Worm (Caenorhabditis elegans) whole organism, mixed stage, embryonic: ENCODE measurements around the gene acp-2.

Experiments
- M03D4.4 ChIP-seq: sonication (generic microtip); optimal IDR thresholded peaks from 2 replicates; lab custom pipeline; 2017; ENCODE audit warnings: mild to moderate bottlenecking, missing genetic modification characterization, missing compliant biosample characterization
- bed-3 ChIP-seq: fragments of 200-800 bp; sonication (Bioruptor generic); optimal IDR thresholded peaks from 3 replicates; lab custom pipeline; 2018; ENCODE audit warnings: mild to moderate bottlenecking, missing genetic modification characterization, moderate library complexity, missing compliant biosample characterization
- blmp-1 ChIP-seq: fragments of 150-350 bp; optimal IDR thresholded peaks from 2 replicates; lab custom pipeline; 2014; ENCODE audit warnings: missing biosample characterization, missing genetic modification characterization
- ceh-39 ChIP-seq: fragments of 150-350 bp; optimal IDR thresholded peaks from 2 replicates; lab custom pipeline; 2014; ENCODE audit warnings: missing biosample characterization, missing genetic modification characterization
- ceh-43 ChIP-seq: fragments of 200-800 bp; sonication (Bioruptor generic); optimal IDR thresholded peaks from 2 replicates; lab custom pipeline; 2018; ENCODE audit warnings: mild to moderate bottlenecking, missing genetic modification characterization, moderate library complexity, missing compliant biosample characterization
- ceh-83 ChIP-seq: fragments of 200-800 bp; sonication (Bioruptor generic); optimal IDR thresholded peaks from 2 replicates; lab custom pipeline; 2018; ENCODE audit warnings: mild to moderate bottlenecking, missing genetic modification characterization, missing compliant biosample characterization
- ces-1 ChIP-seq: fragments of 150-350 bp; optimal IDR thresholded peaks from 2 replicates; lab custom pipeline; 2014; ENCODE audit warnings: missing biosample characterization, missing genetic modification reagents, missing genetic modification characterization
- cnd-1 ChIP-seq: fragments of 200-800 bp; sonication (Bioruptor generic); optimal IDR thresholded peaks from 2 replicates; lab custom pipeline; 2018; ENCODE audit warnings: mild to moderate bottlenecking, missing genetic modification characterization, missing compliant biosample characterization
- drap-1 ChIP-seq: fragments of 200-800 bp; sonication (Bioruptor generic); optimal IDR thresholded peaks from 3 replicates; lab custom pipeline; 2018; ENCODE audit warnings: mild to moderate bottlenecking, missing genetic modification characterization, missing compliant biosample characterization
- elt-1 ChIP-seq: sonication (generic microtip); optimal IDR thresholded peaks from 2 replicates; lab custom pipeline; 2017; ENCODE audit warnings: missing genetic modification characterization, mild to moderate bottlenecking, missing compliant biosample characterization, antibody characterized with exemption, moderate library complexity, borderline replicate concordance; ENCODE audit not compliant: insufficient read depth
- elt-3 ChIP-seq: fragments of 150-350 bp; optimal IDR thresholded peaks from 2 replicates; lab custom pipeline; 2014; ENCODE audit warnings: missing biosample characterization, missing genetic modification characterization
- flh-1 ChIP-seq: fragments of 200-800 bp; sonication (Bioruptor generic); optimal IDR thresholded peaks from 2 replicates; lab custom pipeline; 2018; ENCODE audit warnings: mild to moderate bottlenecking, missing genetic modification characterization, moderate library complexity, missing compliant biosample characterization
- ham-2 ChIP-seq: fragments of 200-800 bp; sonication (Bioruptor generic); optimal IDR thresholded peaks from 2 replicates; lab custom pipeline; 2018; ENCODE audit warnings: mild to moderate bottlenecking, missing genetic modification characterization, missing compliant biosample characterization
- hlh-1 ChIP-seq: fragments of 150-350 bp; optimal IDR thresholded peaks from 2 replicates; lab custom pipeline; 2014; ENCODE audit warnings: missing biosample characterization, missing genetic modification reagents, missing genetic modification characterization
- lin-13 ChIP-seq: fragments of 150-350 bp; optimal IDR thresholded peaks from 2 replicates; lab custom pipeline; 2014; ENCODE audit warnings: missing biosample characterization, missing genetic modification characterization
- lin-32 ChIP-seq: fragments of 200-800 bp; sonication (Bioruptor generic); optimal IDR thresholded peaks from 2 replicates; lab custom pipeline; 2018; ENCODE audit warnings: mild to moderate bottlenecking, missing genetic modification characterization, missing compliant biosample characterization
- lsy-2 ChIP-seq: fragments of 150-350 bp; optimal IDR thresholded peaks from 2 replicates; lab custom pipeline; 2014; ENCODE audit warnings: missing biosample characterization, missing genetic modification characterization
- mab-5 ChIP-seq: fragments of 150-350 bp; optimal IDR thresholded peaks from 2 replicates; lab custom pipeline; 2014; ENCODE audit warnings: missing biosample characterization, missing genetic modification characterization
- mep-1 ChIP-seq: fragments of 150-350 bp; optimal IDR thresholded peaks from 2 replicates; lab custom pipeline; 2017; ENCODE audit warnings: missing biosample characterization, missing genetic modification reagents, missing genetic modification characterization, inconsistent platforms
- mls-2 ChIP-seq: sonication (generic microtip); optimal IDR thresholded peaks from 2 replicates; lab custom pipeline; 2016; ENCODE audit warnings: mild to moderate bottlenecking, missing genetic modification characterization, moderate library complexity, missing compliant biosample characterization
- nhr-12 ChIP-seq: fragments of 150-350 bp; optimal IDR thresholded peaks from 2 replicates; lab custom pipeline; 2014; ENCODE audit warnings: missing biosample characterization, missing genetic modification characterization
- nhr-2 ChIP-seq: fragments of 150-350 bp; optimal IDR thresholded peaks from 2 replicates; lab custom pipeline; 2014; ENCODE audit warnings: missing biosample characterization, missing genetic modification characterization
- nhr-237 ChIP-seq: fragments of 150-350 bp; optimal IDR thresholded peaks from 2 replicates; lab custom pipeline; 2014; ENCODE audit warnings: missing biosample characterization, missing genetic modification characterization
- nhr-28 ChIP-seq: fragments of 150-350 bp; optimal IDR thresholded peaks from 2 replicates; lab custom pipeline; 2014; ENCODE audit warnings: missing biosample characterization, missing genetic modification characterization
- nhr-76 ChIP-seq: sonication (generic microtip); optimal IDR thresholded peaks from 2 replicates; lab custom pipeline; 2017; ENCODE audit warnings: missing biosample characterization, missing genetic modification characterization
- pha-4 ChIP-seq: fragments of 150-350 bp; optimal IDR thresholded peaks from 2 replicates; lab custom pipeline; 2018; ENCODE audit warnings: missing biosample characterization, missing genetic modification reagents, missing genetic modification characterization
- sem-2 ChIP-seq: fragments of 200-800 bp; sonication (Bioruptor generic); optimal IDR thresholded peaks from 2 replicates; lab custom pipeline; 2018; ENCODE audit warnings: mild to moderate bottlenecking, missing genetic modification characterization, missing compliant biosample characterization
- snpc-4 ChIP-seq: fragments of 150-350 bp; optimal IDR thresholded peaks from 2 replicates; lab custom pipeline; 2014; ENCODE audit warnings: missing biosample characterization, missing genetic modification characterization
- sptf-1 ChIP-seq: sonication (generic microtip); optimal IDR thresholded peaks from 2 replicates; lab custom pipeline; 2017; ENCODE audit warnings: mild to moderate bottlenecking, missing genetic modification characterization, moderate library complexity, missing compliant biosample characterization
- tbx-8 ChIP-seq: fragments of 200-800 bp; sonication (Bioruptor generic); optimal IDR thresholded peaks from 2 replicates; lab custom pipeline; 2018; ENCODE audit warnings: mild to moderate bottlenecking, missing genetic modification characterization, moderate library complexity, missing compliant biosample characterization
- unc-120 ChIP-seq: sonication (generic microtip); optimal IDR thresholded peaks from 2 replicates; lab custom pipeline; 2017; ENCODE audit warnings: missing genetic modification characterization, missing compliant biosample characterization; ENCODE audit not compliant: poor library complexity, severe bottlenecking
- unc-39 ChIP-seq: fragments of 150-350 bp; optimal IDR thresholded peaks from 2 replicates; lab custom pipeline; 2014; ENCODE audit warnings: missing biosample characterization, missing genetic modification characterization
- unc-62 ChIP-seq: fragments of 150-350 bp; optimal IDR thresholded peaks from 2 replicates; lab custom pipeline; 2014; ENCODE audit warnings: missing biosample characterization, missing genetic modification reagents, missing genetic modification characterization
- zip-8 ChIP-seq: fragments of 150-350 bp; optimal IDR thresholded peaks from 2 replicates; lab custom pipeline; 2014; ENCODE audit warnings: missing biosample characterization, missing genetic modification characterization
- ztf-11 ChIP-seq: fragments of 150-350 bp; optimal IDR thresholded peaks from 2 replicates; lab custom pipeline; 2014; ENCODE audit warnings: missing biosample characterization, missing genetic modification characterization

The acp-2 gene

ce11 chrII:8415035-8415434 lies 16.8 kb downstream of the acp-2 start:
- TF ChIP-seq mls-2 (no peak), M03D4.4 (no peak), elt-3 (tag; lab: Kevin White, UChicago) (no peak), nhr-2 (tag; lab: Kevin White, UChicago) (peak; percentile 93), nhr-28 (tag; lab: Kevin White, UChicago) (no peak), drap-1 (GFP tag; lab: Kevin White, UChicago) (no peak), unc-62 (no peak), elt-1 (peak; percentile 33), lsy-2 (tag; lab: Kevin White, UChicago) (no peak), mab-5 (no peak), ztf-11 (tag; lab: Kevin White, UChicago) (no peak), hlh-1 (tag; lab: Kevin White, UChicago) (no peak), ceh-39 (tag; lab: Kevin White, UChicago) (no peak), zip-8 (tag; lab: Kevin White, UChicago) (peak; percentile 97), unc-120 (tag; lab: Kevin White, UChicago) (no peak), cnd-1 (tag; lab: Kevin White, UChicago) (peak; percentile 79), unc-39 (tag; lab: Kevin White, UChicago) (no peak), ces-1 (no peak), sptf-1 (no peak), ceh-43 (GFP tag; lab: Kevin White, UChicago) (no peak)
- TF ChIP-seq, all 35 proteins: peak for 4

ce11 chrII:8412935-8413334 lies 18.9 kb downstream of the acp-2 start:
- TF ChIP-seq drap-1 (GFP tag; lab: Kevin White, UChicago): no peak
- TF ChIP-seq snpc-4 (tag; lab: Kevin White, UChicago): no peak
- no peak for TF ChIP-seq elt-3 (tag; lab: Kevin White, UChicago)
- TF ChIP-seq unc-62: no peak
- TF ChIP-seq cnd-1 (tag; lab: Kevin White, UChicago): no peak
- no peak for TF ChIP-seq nhr-2 (tag; lab: Kevin White, UChicago)
- TF ChIP-seq nhr-28 (tag; lab: Kevin White, UChicago): no peak
- no peak for TF ChIP-seq mls-2
- no peak for TF ChIP-seq lsy-2 (tag; lab: Kevin White, UChicago)
- no peak for TF ChIP-seq ham-2 (GFP tag; lab: Kevin White, UChicago)
- no peak for TF ChIP-seq ces-1
- no peak for TF ChIP-seq mab-5
- TF ChIP-seq, all 35 proteins: peak for 0

ce11 chrII:8412061-8412721 lies 19.7 kb downstream of the acp-2 start, which contains the start of gene efl-3:
Gene efl-3, plus strand, starts transcription at chrII:8412671.
- TF ChIP-seq snpc-4 (tag; lab: Kevin White, UChicago) (no peak), hlh-1 (tag; lab: Kevin White, UChicago) (peak; percentile 19), pha-4 (tag; lab: Kevin White, UChicago) (no peak), unc-120 (tag; lab: Kevin White, UChicago) (no peak), ceh-83 (GFP tag; lab: Kevin White, UChicago) (no peak), ztf-11 (tag; lab: Kevin White, UChicago) (no peak), mls-2 (peak; percentile 41), flh-1 (GFP tag; lab: Kevin White, UChicago) (no peak), lsy-2 (tag; lab: Kevin White, UChicago) (no peak), unc-62 (no peak), ces-1 (no peak), elt-3 (tag; lab: Kevin White, UChicago) (no peak), sem-2 (GFP tag; lab: Kevin White, UChicago) (no peak), tbx-8 (GFP tag; lab: Kevin White, UChicago) (no peak), nhr-76 (tag; lab: Kevin White, UChicago) (no peak), ham-2 (GFP tag; lab: Kevin White, UChicago) (no peak), lin-32 (GFP tag; lab: Kevin White, UChicago) (no peak), zip-8 (tag; lab: Kevin White, UChicago) (no peak), bed-3 (GFP tag; lab: Kevin White, UChicago) (no peak), nhr-2 (tag; lab: Kevin White, UChicago) (peak; percentile 86), mab-5 (no peak), cnd-1 (tag; lab: Kevin White, UChicago) (peak; percentile 70), nhr-12 (tag; lab: Kevin White, UChicago) (no peak), nhr-237 (tag; lab: Kevin White, UChicago) (no peak), elt-1 (no peak), blmp-1 (tag; lab: Kevin White, UChicago) (no peak), ceh-43 (GFP tag; lab: Kevin White, UChicago) (no peak), unc-39 (tag; lab: Kevin White, UChicago) (no peak), drap-1 (GFP tag; lab: Kevin White, UChicago) (no peak), ceh-39 (tag; lab: Kevin White, UChicago) (no peak), lin-13 (tag; lab: Kevin White, UChicago) (peak; percentile 20), nhr-28 (tag; lab: Kevin White, UChicago) (no peak), M03D4.4 (no peak), mep-1 (tag; lab: Kevin White, UChicago) (peak; percentile 31), sptf-1 (peak; percentile 51)
